Worm (Caenorhabditis elegans): Measurements from ENCODE around the gene C06A6.4.

Gene C06A6.4

ce11 chrIV:7791821-7792446, 37.2 kb downstream of the C06A6.4 start, which contains the start of gene C33H5.13:
TSS of gene C33H5.13 (minus strand) at chrIV:7792263.
- no peak for TF ChIP-seq zim-3 (tag; optimal IDR thresholded peaks at IDR 0.05)
- TF ChIP-seq lir-1 (GFP tag; conservative IDR thresholded peaks at IDR 0.05) = no peak
- TF ChIP-seq cebp-2 (GFP tag; IDR thresholded peaks at IDR 0.05) = no peak
- no peak for TF ChIP-seq attf-5 (GFP tag; optimal IDR thresholded peaks at IDR 0.05)
- no peak for TF ChIP-seq cebp-1 (GFP tag; IDR thresholded peaks at IDR 0.05)
- TF ChIP-seq cebp-1 (tag; optimal IDR thresholded peaks at IDR 0.05) = peak; percentile 28
- TF ChIP-seq atf-7 (tag; optimal IDR thresholded peaks at IDR 0.05) = no peak
- TF ChIP-seq Y53F4B.3 (GFP tag; IDR thresholded peaks at IDR 0.05) = no peak
- no peak for TF ChIP-seq nhr-90 (tag; optimal IDR thresholded peaks at IDR 0.05)
- no peak for TF ChIP-seq F55B11.4 (tag; optimal IDR thresholded peaks at IDR 0.05; ENCODE audit: borderline replicate concordance, insufficient read depth)
- no peak for TF ChIP-seq lin-35 (GFP tag; optimal IDR thresholded peaks at IDR 0.05)
- no peak for TF ChIP-seq lsy-27 (tag; optimal IDR thresholded peaks at IDR 0.05; ENCODE audit: borderline replicate concordance, insufficient read depth)
- TF ChIP-seq ZK185.1 (tag; optimal IDR thresholded peaks at IDR 0.05; ENCODE audit: poor library complexity, severe bottlenecking) = peak; percentile 12
- TF ChIP-seq let-526 (GFP tag; IDR thresholded peaks at IDR 0.05) = no peak
- TF ChIP-seq B0261.1 (tag; optimal IDR thresholded peaks at IDR 0.05) = no peak
- TF ChIP-seq F52B5.7 (tag; optimal IDR thresholded peaks at IDR 0.05) = no peak
- TF ChIP-seq Y53G8AR.9 (GFP tag; conservative IDR thresholded peaks at IDR 0.05) = 0 out of 2 replicates have a peak, but pooled peaks have one; percentile 60
- no peak for TF ChIP-seq fkh-3 (tag; optimal IDR thresholded peaks at IDR 0.05)
- TF ChIP-seq egl-44 (GFP tag; IDR thresholded peaks at IDR 0.05) = no peak
- no peak for TF ChIP-seq mes-4 (tag; optimal IDR thresholded peaks at IDR 0.05)
- no peak for TF ChIP-seq dpl-1 (GFP tag; optimal IDR thresholded peaks at IDR 0.05)
- peak; percentile 66 for TF ChIP-seq nhr-80 (tag; optimal IDR thresholded peaks at IDR 0.05)
- TF ChIP-seq T26A5.8 (tag; optimal IDR thresholded peaks at IDR 0.05) = no peak
- TF ChIP-seq Y56A3A.18 (GFP tag; IDR thresholded peaks at IDR 0.05) = no peak
- TF ChIP-seq nfya-1 (tag; optimal IDR thresholded peaks at IDR 0.05; ENCODE audit: borderline replicate concordance, insufficient read depth) = no peak
- TF ChIP-seq rpc-1 (optimal IDR thresholded peaks at IDR 0.05) = no peak
- TF ChIP-seq rpc-1 (tag; optimal IDR thresholded peaks at IDR 0.05) = no peak
- no peak for TF ChIP-seq snpc-4 (GFP tag; optimal IDR thresholded peaks at IDR 0.05)
- TF ChIP-seq snpc-4 (tag; optimal IDR thresholded peaks at IDR 0.05) = no peak

- TF ChIP-seq ama-1 (optimal IDR thresholded peaks at IDR 0.05) (peak; percentile 28), ama-1 (GFP tag; optimal IDR thresholded peaks at IDR 0.05) (peak in 1 of 2 experiments; percentile 29), unc-130 (GFP tag; optimal IDR thresholded peaks at IDR 0.05) (peak; percentile 66), ceh-27 (GFP tag; optimal IDR thresholded peaks at IDR 0.05) (peak; percentile 83), nhr-120 (GFP tag; IDR thresholded peaks at IDR 0.05) (0 out of 2 replicates have a peak, but pooled peaks have one; percentile 43), sptf-2 (GFP tag; optimal IDR thresholded peaks at IDR 0.05) (no peak), madf-6 (GFP tag; IDR thresholded peaks at IDR 0.05) (peak; percentile 95), him-1 (tag; optimal IDR thresholded peaks at IDR 0.05) (peak; percentile 43), snpc-4 (GFP tag; optimal IDR thresholded peaks at IDR 0.05) (peak; percentile 15), snpc-4 (tag; optimal IDR thresholded peaks at IDR 0.05) (peak; percentile 36 to 74 (median 62)), snpc-3.4 (tag; optimal IDR thresholded peaks at IDR 0.05) (peak; percentile 75), dpl-1 (GFP tag; optimal IDR thresholded peaks at IDR 0.05) (peak; percentile 93), lin-40 (tag; optimal IDR thresholded peaks at IDR 0.05) (peak; percentile 63), mcd-1 (GFP tag; IDR thresholded peaks at IDR 0.05) (peak; percentile 83), ekl-4 (GFP tag; IDR thresholded peaks at IDR 0.05) (peak; percentile 85), bed-1 (GFP tag; IDR thresholded peaks at IDR 0.05) (no peak), hsf-1 (GFP tag; IDR thresholded peaks at IDR 0.05) (peak; percentile 67; the same call in 1 of the 2 replicates), F23B12.7 (tag; optimal IDR thresholded peaks at IDR 0.05; ENCODE audit: insufficient read depth) (peak; percentile 81), D2030.7 (GFP tag; IDR thresholded peaks at IDR 0.05) (peak; percentile 83), F39B2.1 (GFP tag; IDR thresholded peaks at IDR 0.05) (no peak), snpc-1.1 (tag; optimal IDR thresholded peaks at IDR 0.05; ENCODE audit: insufficient read depth) (peak; percentile 43)
These were observed 38.1 kb downstream of the C06A6.4 start, which contains the start of gene rsp-6 for ce11 chrIV:7790801-7791588. TSS of gene rsp-6 (minus strand) at chrIV:7791229.
